Fruit fly (Drosophila melanogaster): ENCODE measurements around the gene CG34300.

DNA sequence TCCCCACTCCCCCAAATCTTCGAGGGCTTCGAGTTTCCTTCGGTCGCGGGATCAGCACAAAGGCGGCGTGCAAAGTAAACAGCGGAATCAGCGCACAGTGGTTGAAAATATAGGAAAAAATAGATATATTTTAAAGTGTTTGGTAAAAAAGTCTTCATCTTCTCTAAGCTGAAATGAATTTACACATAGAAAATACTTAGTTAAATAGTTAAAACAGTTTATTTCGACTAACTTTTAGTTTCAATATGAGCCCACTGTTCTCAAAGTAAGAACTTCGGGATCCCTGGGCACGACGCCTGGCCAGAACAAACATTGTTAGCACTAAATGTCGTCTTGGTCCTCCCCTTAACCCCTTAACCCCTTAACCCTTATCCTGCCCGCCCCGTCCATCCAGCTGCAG lies 44.6 kb downstream of the CG34300 start:
- TF ChIP-seq kay (GFP tag; ENCODE audit: borderline replicate concordance) (no peak), CG14711 (tag; optimal IDR thresholded peaks at IDR 0.05) (no peak), Clk (GFP tag; optimal IDR thresholded peaks at IDR 0.05) (no peak), CG1620 (GFP tag; optimal IDR thresholded peaks at IDR 0.05) (no peak), CG11617 (GFP tag; optimal IDR thresholded peaks at IDR 0.05) (no peak)
